Worm (Caenorhabditis elegans) whole organism, L4 larva: ENCODE results near the gene E02H9.6.

Experiments used
- F10B5.3 ChIP-seq: sonication (generic microtip); optimal IDR thresholded peaks from 2 replicates; lab custom pipeline; 2016; ENCODE audit warnings: mild to moderate bottlenecking, missing genetic modification characterization, missing compliant biosample characterization
- F37D6.2 ChIP-seq: sonication (generic microtip); optimal IDR thresholded peaks from 2 replicates; lab custom pipeline; 2016; ENCODE audit warnings: mild to moderate bottlenecking, missing genetic modification characterization, missing compliant biosample characterization
- Y5F2A.4 ChIP-seq: fragments of 200-800 bp; sonication (Bioruptor generic); optimal IDR thresholded peaks from 2 replicates; lab custom pipeline; 2018; ENCODE audit warnings: mild to moderate bottlenecking, missing genetic modification characterization, missing compliant biosample characterization
- ZK337.2 ChIP-seq: fragments of 200-800 bp; sonication (Bioruptor generic); IDR thresholded peaks from 2 replicates; pipeline ENCODE4 v1.3.6; 2022; ENCODE audit warnings: missing genetic modification reagents, missing genetic modification characterization, missing compliant biosample characterization
- aha-1 ChIP-seq: fragments of 150-350 bp; peaks from one replicate; lab custom pipeline; 2014; ENCODE audit warnings: missing biosample characterization, missing genetic modification characterization
- arid-1 ChIP-seq: fragments of 200-800 bp; sonication (Bioruptor generic); conservative IDR thresholded peaks from 2 replicates; pipeline ENCODE4 v1.3.6; 2022; ENCODE audit warnings: missing genetic modification reagents, missing genetic modification characterization, missing compliant biosample characterization
- ceh-28 ChIP-seq: fragments of 150-350 bp; optimal IDR thresholded peaks from 2 replicates; lab custom pipeline; 2014; ENCODE audit warnings: missing biosample characterization, missing genetic modification reagents, missing genetic modification characterization
- ceh-82 ChIP-seq: sonication (generic microtip); optimal IDR thresholded peaks from 2 replicates; lab custom pipeline; 2017; ENCODE audit warnings: missing biosample characterization, missing genetic modification characterization
- cey-2 ChIP-seq: sonication (generic microtip); optimal IDR thresholded peaks from 3 replicates; lab custom pipeline; 2017; ENCODE audit warnings: missing genetic modification characterization, mild to moderate bottlenecking, missing compliant biosample characterization, antibody characterized with exemption, borderline replicate concordance; ENCODE audit not compliant: insufficient read depth
- daf-16 ChIP-seq, 3 experiments: sonication (generic microtip); optimal IDR thresholded peaks; 2 replicates each; lab custom pipeline; 2016 to 2017; ENCODE audit warnings: missing genetic modification characterization in 3 of 3, missing genetic modification reagents in 3 of 3, mild to moderate bottlenecking in 2 of 3, missing compliant biosample characterization in 2 of 3, missing biosample characterization in 1 of 3, moderate library complexity in 1 of 3
- daf-8 ChIP-seq: fragments of 200-800 bp; sonication (Bioruptor generic); IDR thresholded peaks from 2 replicates; pipeline ENCODE4 v1.3.6; 2022; ENCODE audit warnings: missing genetic modification characterization, missing compliant biosample characterization
- dmd-6 ChIP-seq: fragments of 200-800 bp; sonication (Bioruptor generic); IDR thresholded peaks from 2 replicates; pipeline ENCODE4 v1.3.6; 2022; ENCODE audit warnings: missing genetic modification reagents, missing genetic modification characterization, missing compliant biosample characterization
- dmd-8 ChIP-seq: fragments of 200-800 bp; sonication (Bioruptor generic); IDR thresholded peaks from 2 replicates; pipeline ENCODE4 v1.3.6; 2022; ENCODE audit warnings: missing genetic modification characterization, missing compliant biosample characterization
- dpl-1 ChIP-seq: fragments of 150-350 bp; optimal IDR thresholded peaks from 2 replicates; lab custom pipeline; 2014; ENCODE audit warnings: missing biosample characterization, missing genetic modification reagents, missing genetic modification characterization
- fos-1 ChIP-seq: fragments of 150-350 bp; optimal IDR thresholded peaks from 2 replicates; lab custom pipeline; 2014; ENCODE audit warnings: missing biosample characterization, missing genetic modification characterization
- hif-1 ChIP-seq, 2 experiments: sonication (generic microtip); optimal IDR thresholded peaks; 2 replicates each; lab custom pipeline; 2016 to 2017; ENCODE audit warnings: missing compliant biosample characterization in 2 of 2, missing genetic modification characterization in 2 of 2, missing genetic modification reagents in 2 of 2, missing genotype in 2 of 2, mild to moderate bottlenecking in 1 of 2
- hlh-11 ChIP-seq: fragments of 200-800 bp; sonication (Bioruptor generic); optimal IDR thresholded peaks from 2 replicates; lab custom pipeline; 2018; ENCODE audit warnings: mild to moderate bottlenecking, missing genetic modification characterization, missing compliant biosample characterization
- hlh-30 ChIP-seq: sonication (generic microtip); optimal IDR thresholded peaks from 2 replicates; lab custom pipeline; 2017; ENCODE audit warnings: antibody characterized with exemption, mild to moderate bottlenecking, missing genetic modification characterization, missing compliant biosample characterization; ENCODE audit not compliant: insufficient read depth
- hmg-1.1 ChIP-seq: fragments of 200-800 bp; sonication (Bioruptor generic); IDR thresholded peaks from 2 replicates; pipeline ENCODE4 v1.3.6; 2022; ENCODE audit warnings: missing genetic modification reagents, missing genetic modification characterization, missing compliant biosample characterization
- jun-1 ChIP-seq: fragments of 150-350 bp; optimal IDR thresholded peaks from 2 replicates; lab custom pipeline; 2014; ENCODE audit warnings: missing biosample characterization, missing genetic modification reagents, missing genetic modification characterization
- lin-13 ChIP-seq: fragments of 150-350 bp; optimal IDR thresholded peaks from 2 replicates; lab custom pipeline; 2014; ENCODE audit warnings: missing biosample characterization, missing genetic modification reagents, missing genetic modification characterization
- lin-38 ChIP-seq: fragments of 200-800 bp; sonication (Bioruptor generic); IDR thresholded peaks from 2 replicates; pipeline ENCODE4 v1.3.6; 2022; ENCODE audit warnings: missing genetic modification reagents, missing genetic modification characterization, missing compliant biosample characterization
- lin-39 ChIP-seq: fragments of 150-350 bp; optimal IDR thresholded peaks from 2 replicates; lab custom pipeline; 2014; ENCODE audit warnings: missing biosample characterization, missing genetic modification reagents, missing genetic modification characterization
- lsy-2 ChIP-seq, 2 experiments: fragments of 150-350 bp in 1 of 2; sonication (generic microtip) in 1 of 2; optimal IDR thresholded peaks; 2 replicates each; lab custom pipeline; 2014 to 2017; ENCODE audit warnings: missing biosample characterization in 2 of 2, missing genetic modification characterization in 2 of 2
- madf-9 ChIP-seq: fragments of 200-800 bp; sonication (Bioruptor generic); conservative IDR thresholded peaks from 2 replicates; pipeline ENCODE4 v1.3.6; 2022; ENCODE audit warnings: missing genetic modification reagents, missing genetic modification characterization, missing compliant biosample characterization
- mdl-1 ChIP-seq, 2 experiments: fragments of 150-350 bp in 1 of 2; sonication (generic microtip) in 1 of 2; optimal IDR thresholded peaks; 2 replicates each; lab custom pipeline; 2014 to 2017; ENCODE audit warnings: missing biosample characterization in 2 of 2, missing genetic modification characterization in 2 of 2
- nhr-11 ChIP-seq: fragments of 150-350 bp; optimal IDR thresholded peaks from 2 replicates; lab custom pipeline; 2014; ENCODE audit warnings: missing biosample characterization, missing genetic modification characterization
- nhr-237 ChIP-seq: sonication (generic microtip); optimal IDR thresholded peaks from 2 replicates; lab custom pipeline; 2017; ENCODE audit warnings: missing biosample characterization, missing genetic modification characterization
- nhr-28 ChIP-seq: fragments of 150-350 bp; optimal IDR thresholded peaks from 2 replicates; lab custom pipeline; 2014; ENCODE audit warnings: missing biosample characterization, missing genetic modification characterization
- nhr-41 ChIP-seq: fragments of 200-800 bp; sonication (Bioruptor generic); IDR thresholded peaks from 2 replicates; pipeline ENCODE4 v1.3.6; 2022; ENCODE audit warnings: missing genetic modification reagents, missing genetic modification characterization, missing compliant biosample characterization
- nhr-6 ChIP-seq: fragments of 150-350 bp; optimal IDR thresholded peaks from 2 replicates; lab custom pipeline; 2014; ENCODE audit warnings: missing biosample characterization, missing genetic modification characterization
- snpc-4 ChIP-seq: fragments of 150-350 bp; optimal IDR thresholded peaks from 2 replicates; lab custom pipeline; 2014; ENCODE audit warnings: missing biosample characterization, missing genetic modification characterization
- spr-3 ChIP-seq: fragments of 200-800 bp; sonication (Bioruptor generic); optimal IDR thresholded peaks from 2 replicates; lab custom pipeline; 2018; ENCODE audit warnings: mild to moderate bottlenecking, missing genetic modification characterization, missing compliant biosample characterization
- tag-97 ChIP-seq: fragments of 200-800 bp; sonication (Bioruptor generic); IDR thresholded peaks from 2 replicates; pipeline ENCODE4 v1.3.6; 2022; ENCODE audit warnings: missing genetic modification characterization, missing compliant biosample characterization
- zag-1 ChIP-seq: fragments of 150-350 bp; optimal IDR thresholded peaks from 2 replicates; lab custom pipeline; 2014; ENCODE audit warnings: missing biosample characterization, missing genetic modification characterization
- zfp-2 ChIP-seq: sonication (generic microtip); optimal IDR thresholded peaks from 2 replicates; lab custom pipeline; 2016; ENCODE audit warnings: mild to moderate bottlenecking, missing genetic modification characterization, missing compliant biosample characterization

The E02H9.6 gene

DNA sequence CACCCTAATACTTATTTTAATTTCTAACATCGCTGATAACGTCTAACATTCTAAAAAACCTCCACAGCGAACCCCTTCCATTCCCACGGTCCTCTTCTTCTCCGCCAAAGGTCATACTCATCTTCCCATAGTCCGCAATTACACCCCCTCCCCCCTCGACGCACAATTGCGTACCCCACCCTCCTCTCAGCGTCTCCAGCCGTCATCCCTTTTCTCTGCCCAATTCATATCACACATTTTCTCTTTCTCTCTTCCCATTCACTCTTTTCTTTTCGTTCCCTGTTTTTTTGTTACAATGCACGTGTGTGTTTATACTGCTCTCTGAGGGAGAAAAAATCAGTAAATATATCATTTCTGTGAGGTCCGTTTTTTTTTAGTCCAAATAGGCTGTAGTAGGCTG, 36.0 kb downstream of the E02H9.6 start (continued):
- peak in 1 of 2 experiments; percentile 73 for TF ChIP-seq lsy-2 (tag; optimal IDR thresholded peaks at IDR 0.05; lab: Kevin White, UChicago)
- peak; percentile 40; the same call in 1 of the 2 replicates for TF ChIP-seq ZK337.2 (GFP tag; lab: Robert Waterston, UW)
- TF ChIP-seq lin-13 (GFP tag; lab: Kevin White, UChicago): peak; percentile 54
- TF ChIP-seq hif-1 (tag; optimal IDR thresholded peaks at IDR 0.05; lab: Kevin White, UChicago): peak in 1 of 2 experiments; percentile 80
- TF ChIP-seq snpc-4 (tag; lab: Kevin White, UChicago): no peak
- TF ChIP-seq hlh-30: peak; percentile 83
- no peak for TF ChIP-seq daf-16 (GFP tag; optimal IDR thresholded peaks at IDR 0.05; lab: Kevin White, UChicago)
- TF ChIP-seq daf-16 (tag; optimal IDR thresholded peaks at IDR 0.05; lab: Kevin White, UChicago): peak; percentile 47
- TF ChIP-seq zfp-2 (tag; lab: Kevin White, UChicago): no peak
- TF ChIP-seq F37D6.2 (tag; lab: Kevin White, UChicago): no peak
- TF ChIP-seq ceh-28: no peak
- TF ChIP-seq hlh-11: peak; percentile 77
- TF ChIP-seq lin-39 (tag; lab: Kevin White, UChicago): no peak
- TF ChIP-seq aha-1 (tag; lab: Kevin White, UChicago): peak; percentile 26
- TF ChIP-seq, all 104 proteins: peak for 26

DNA sequence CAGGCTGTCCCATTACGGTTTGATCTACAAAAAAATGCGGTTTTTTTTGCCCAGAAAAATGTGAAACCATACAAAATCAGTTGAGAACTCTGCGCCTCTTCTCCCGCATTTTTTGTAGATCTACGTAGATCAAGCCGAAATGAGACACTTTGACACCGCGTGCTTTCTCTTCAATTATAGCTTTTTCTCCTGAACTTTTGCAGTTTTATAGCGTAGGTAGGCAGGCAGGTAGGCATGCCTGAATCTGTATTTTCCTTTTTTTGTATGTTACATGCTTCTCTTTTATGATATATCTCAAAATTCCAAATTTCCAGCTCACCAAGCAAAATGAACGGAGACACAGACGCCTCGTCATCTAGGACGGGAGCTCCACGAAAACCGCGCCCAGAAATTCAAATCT, 37.6 kb downstream of the E02H9.6 start, which contains the start of gene smg-6:
smg-6 (plus strand) TSS at position 301 of the 400 bp plus-strand sequence.
- TF ChIP-seq hlh-30 (no peak), cey-2 (tag; lab: Kevin White, UChicago) (no peak), nhr-28 (tag; lab: Kevin White, UChicago) (no peak), ZK337.2 (GFP tag; lab: Robert Waterston, UW) (no peak), spr-3 (GFP tag; lab: Kevin White, UChicago) (no peak), Y5F2A.4 (no peak), lin-39 (tag; lab: Kevin White, UChicago) (no peak), dmd-8 (no peak), hif-1 (tag; optimal IDR thresholded peaks at IDR 0.05; lab: Kevin White, UChicago) (no peak), lin-38 (GFP tag; lab: Robert Waterston, UW) (no peak), dmd-6 (GFP tag; lab: Robert Waterston, UW) (no peak), hmg-1.1 (GFP tag; lab: Robert Waterston, UW) (no peak), nhr-6 (tag; lab: Kevin White, UChicago) (no peak), nhr-41 (GFP tag; lab: Robert Waterston, UW) (no peak), dpl-1 (GFP tag; lab: Kevin White, UChicago) (no peak), aha-1 (tag; lab: Kevin White, UChicago) (no peak), ceh-82 (tag; lab: Kevin White, UChicago) (no peak), jun-1 (tag; lab: Kevin White, UChicago) (no peak)

DNA sequence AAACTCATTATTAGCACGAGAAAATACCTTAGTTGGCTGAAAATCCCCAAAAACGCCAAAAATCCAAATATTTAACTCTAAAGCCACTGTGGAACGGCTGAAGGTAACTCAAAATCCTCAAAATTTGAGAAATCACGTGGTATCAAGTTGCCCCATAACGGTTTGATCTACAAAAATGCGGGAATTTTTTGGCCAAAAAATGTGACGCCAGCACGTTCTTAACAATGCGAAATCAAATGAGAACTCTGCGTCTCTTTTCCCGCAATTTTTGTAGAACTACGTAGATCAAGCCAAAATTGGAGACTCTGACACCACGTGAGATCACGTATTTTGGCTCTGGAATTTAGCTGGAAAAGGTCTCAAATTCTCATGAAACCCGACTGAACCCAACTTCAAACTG, 38.9 kb downstream of the E02H9.6 start:
- no peak for TF ChIP-seq fos-1 (tag; lab: Kevin White, UChicago)
- TF ChIP-seq nhr-11 (tag; lab: Kevin White, UChicago): no peak
- TF ChIP-seq arid-1 (GFP tag; lab: Robert Waterston, UW): no peak
- no peak for TF ChIP-seq nhr-237
- TF ChIP-seq madf-9: no peak
- TF ChIP-seq F10B5.3: no peak
- TF ChIP-seq zag-1 (tag; lab: Kevin White, UChicago): no peak
- no peak for TF ChIP-seq mdl-1 (tag; optimal IDR thresholded peaks at IDR 0.05; lab: Kevin White, UChicago)
- no peak for TF ChIP-seq hlh-30
- TF ChIP-seq tag-97 (GFP tag; lab: Robert Waterston, UW): no peak
- no peak for TF ChIP-seq daf-8 (GFP tag; lab: Robert Waterston, UW)
- no peak for TF ChIP-seq lin-39 (tag; lab: Kevin White, UChicago)
- no peak for TF ChIP-seq lin-13 (GFP tag; lab: Kevin White, UChicago)
- TF ChIP-seq ceh-28: no peak
